Worm (Caenorhabditis elegans) whole organism, young adult: ENCODE measurements around the gene ceh-27.

Source experiments
- bed-1 ChIP-seq: fragments of 200-800 bp; sonication (Bioruptor generic); IDR thresholded peaks from 2 replicates; pipeline ENCODE4 v1.3.6; 2022; ENCODE audit warnings: missing genetic modification reagents, missing genetic modification characterization, missing compliant biosample characterization
- ceh-79 ChIP-seq: sonication (generic microtip); optimal IDR thresholded peaks from 2 replicates; lab custom pipeline; 2017; ENCODE audit warnings: mild to moderate bottlenecking, missing genetic modification characterization, missing compliant biosample characterization
- chd-7 ChIP-seq: sonication (generic microtip); optimal IDR thresholded peaks from 2 replicates; lab custom pipeline; 2016; ENCODE audit warnings: mild to moderate bottlenecking, missing genetic modification characterization, moderate library complexity, missing compliant biosample characterization
- ets-4 ChIP-seq: fragments of 200-800 bp; sonication (Bioruptor generic); optimal IDR thresholded peaks from 2 replicates; lab custom pipeline; 2018; ENCODE audit warnings: mild to moderate bottlenecking, missing genetic modification characterization, missing compliant biosample characterization
- him-1 ChIP-seq: sonication (generic microtip); optimal IDR thresholded peaks from 2 replicates; lab custom pipeline; 2016; ENCODE audit warnings: missing genotype, missing genetic modification reagents, missing genetic modification characterization, missing compliant biosample characterization
- nfya-1 ChIP-seq: sonication (generic microtip); optimal IDR thresholded peaks from 2 replicates; lab custom pipeline; 2017; ENCODE audit warnings: antibody characterized with exemption, missing compliant biosample characterization, missing genetic modification characterization, borderline replicate concordance; ENCODE audit not compliant: insufficient read depth
- unc-62 ChIP-seq: fragments of 150-350 bp; optimal IDR thresholded peaks from 2 replicates; lab custom pipeline; 2014; ENCODE audit warnings: missing biosample characterization, missing genetic modification reagents, missing genetic modification characterization

DNA sequence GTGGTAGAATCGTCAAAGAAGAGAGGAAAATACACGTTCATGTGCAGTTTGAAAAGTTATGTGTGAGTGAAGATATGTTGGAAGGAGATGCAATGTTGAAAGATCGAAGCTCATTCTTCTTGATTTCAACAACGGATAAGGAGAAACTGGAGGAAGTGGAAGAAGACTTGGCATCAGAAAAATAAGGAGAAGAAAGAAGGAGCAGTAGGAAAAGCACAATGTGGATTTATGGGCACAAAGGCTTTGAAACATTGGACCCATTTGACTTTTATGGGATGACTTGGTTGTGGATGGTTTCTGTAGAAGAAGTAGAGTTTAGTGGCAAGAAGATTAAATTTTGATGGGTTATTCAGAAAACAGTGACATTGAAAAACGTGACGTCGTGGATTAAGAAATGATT, 44.8 kb downstream of the ceh-27 start:
- TF ChIP-seq bed-1 (GFP tag; lab: Robert Waterston, UW) (no peak), chd-7 (tag; lab: Kevin White, UChicago) (no peak), unc-62 (GFP tag; lab: Kevin White, UChicago) (no peak), ceh-79 (no peak), nfya-1 (tag; lab: Kevin White, UChicago) (no peak), him-1 (tag; lab: Kevin White, UChicago) (no peak), ets-4 (no peak)
